Worm (Caenorhabditis elegans) whole organism, late embryonic: ENCODE measurements around the gene ZC487.2.

Experiments used
- C08G9.2 ChIP-seq: sonication (generic microtip); optimal IDR thresholded peaks from 2 replicates; lab custom pipeline; 2016; ENCODE audit warnings: mild to moderate bottlenecking, missing genetic modification characterization, moderate library complexity, missing compliant biosample characterization
- C38D4.7 ChIP-seq: fragments of 200-800 bp; sonication (Bioruptor generic); optimal IDR thresholded peaks from 2 replicates; lab custom pipeline; 2018; ENCODE audit warnings: mild to moderate bottlenecking, missing genetic modification characterization, moderate library complexity, missing compliant biosample characterization
- K02D7.2 ChIP-seq: sonication (generic microtip); optimal IDR thresholded peaks from 2 replicates; lab custom pipeline; 2017; ENCODE audit warnings: mild to moderate bottlenecking, missing genetic modification characterization, missing compliant biosample characterization
- K09A11.1 ChIP-seq: sonication (generic microtip); optimal IDR thresholded peaks from 2 replicates; lab custom pipeline; 2017; ENCODE audit warnings: antibody characterized with exemption, mild to moderate bottlenecking, missing genetic modification characterization, missing compliant biosample characterization; ENCODE audit not compliant: insufficient read depth
- T23F11.4 ChIP-seq: fragments of 200-800 bp; sonication (Bioruptor generic); optimal IDR thresholded peaks from 2 replicates; lab custom pipeline; 2018; ENCODE audit warnings: mild to moderate bottlenecking, missing genetic modification characterization, missing compliant biosample characterization
- Y22D7AL.16 ChIP-seq: sonication (generic microtip); optimal IDR thresholded peaks from 2 replicates; lab custom pipeline; 2016; ENCODE audit warnings: missing genetic modification characterization, missing compliant biosample characterization
- ahr-1 ChIP-seq: sonication (generic microtip); optimal IDR thresholded peaks from 2 replicates; lab custom pipeline; 2016; ENCODE audit warnings: missing genetic modification characterization, missing compliant biosample characterization
- ama-1 ChIP-seq: fragments of 150-350 bp; optimal IDR thresholded peaks from 2 replicates; lab custom pipeline; 2014
- ceh-14 ChIP-seq: sonication (generic microtip); optimal IDR thresholded peaks from 2 replicates; lab custom pipeline; 2016; ENCODE audit warnings: missing genotype, missing genetic modification characterization, missing compliant biosample characterization
- ceh-18 ChIP-seq: sonication (generic microtip); optimal IDR thresholded peaks from 2 replicates; lab custom pipeline; 2016; ENCODE audit warnings: missing genetic modification characterization, missing compliant biosample characterization
- ceh-22 ChIP-seq: sonication (generic microtip); optimal IDR thresholded peaks from 2 replicates; lab custom pipeline; 2017; ENCODE audit warnings: missing biosample characterization, missing genetic modification characterization
- ceh-24 ChIP-seq: sonication (generic microtip); optimal IDR thresholded peaks from 2 replicates; lab custom pipeline; 2016; ENCODE audit warnings: mild to moderate bottlenecking, missing genetic modification characterization, missing compliant biosample characterization
- ceh-30 ChIP-seq: fragments of 150-350 bp; optimal IDR thresholded peaks from 2 replicates; lab custom pipeline; 2014; ENCODE audit warnings: missing biosample characterization, missing genetic modification characterization
- ceh-31 ChIP-seq: sonication (generic microtip); optimal IDR thresholded peaks from 2 replicates; lab custom pipeline; 2016; ENCODE audit warnings: missing genetic modification characterization, missing compliant biosample characterization
- ceh-45 ChIP-seq: fragments of 200-800 bp; sonication (Bioruptor generic); IDR thresholded peaks from 2 replicates; pipeline ENCODE4 v1.3.6; 2022; ENCODE audit warnings: missing genetic modification reagents, missing genetic modification characterization, missing compliant biosample characterization
- ceh-9 ChIP-seq: sonication (generic microtip); optimal IDR thresholded peaks from 2 replicates; lab custom pipeline; 2016; ENCODE audit warnings: mild to moderate bottlenecking, missing genetic modification characterization, inconsistent platforms, missing compliant biosample characterization
- dmd-4 ChIP-seq: sonication (generic microtip); optimal IDR thresholded peaks from 2 replicates; lab custom pipeline; 2016; ENCODE audit warnings: borderline replicate concordance, missing genetic modification characterization, missing compliant biosample characterization
- dve-1 ChIP-seq: sonication (generic microtip); optimal IDR thresholded peaks from 2 replicates; lab custom pipeline; 2017; ENCODE audit warnings: antibody characterized with exemption, mild to moderate bottlenecking, missing genetic modification characterization, missing compliant biosample characterization
- ets-4 ChIP-seq: sonication (generic microtip); optimal IDR thresholded peaks from 2 replicates; lab custom pipeline; 2016; ENCODE audit warnings: missing genetic modification characterization, missing compliant biosample characterization
- eyg-1 ChIP-seq: sonication (generic microtip); optimal IDR thresholded peaks from 2 replicates; lab custom pipeline; 2016; ENCODE audit warnings: missing genotype, missing genetic modification characterization, missing compliant biosample characterization
- fax-1 ChIP-seq: sonication (generic microtip); optimal IDR thresholded peaks from 2 replicates; lab custom pipeline; 2016; ENCODE audit warnings: missing genotype, missing genetic modification characterization, missing compliant biosample characterization
- fkh-10 ChIP-seq: fragments of 150-350 bp; optimal IDR thresholded peaks from 2 replicates; lab custom pipeline; 2014; ENCODE audit warnings: missing biosample characterization, missing genetic modification reagents, missing genetic modification characterization
- gmeb-2 ChIP-seq: sonication (generic microtip); optimal IDR thresholded peaks from 2 replicates; lab custom pipeline; 2016; ENCODE audit warnings: missing genetic modification characterization, inconsistent platforms, missing compliant biosample characterization
- hlh-13 ChIP-seq: fragments of 200-800 bp; sonication (Bioruptor generic); optimal IDR thresholded peaks from 2 replicates; lab custom pipeline; 2018; ENCODE audit warnings: mild to moderate bottlenecking, missing genetic modification characterization, missing compliant biosample characterization
- hlh-15 ChIP-seq: sonication (generic microtip); optimal IDR thresholded peaks from 2 replicates; lab custom pipeline; 2016; ENCODE audit warnings: missing genetic modification characterization, missing compliant biosample characterization
- hlh-30 ChIP-seq: sonication (generic microtip); optimal IDR thresholded peaks from 2 replicates; lab custom pipeline; 2017; ENCODE audit warnings: antibody characterized with exemption, missing genetic modification characterization, missing compliant biosample characterization; ENCODE audit not compliant: insufficient read depth
- hlh-8 ChIP-seq: sonication (generic microtip); optimal IDR thresholded peaks from 2 replicates; lab custom pipeline; 2016; ENCODE audit warnings: missing genotype, missing genetic modification characterization, missing compliant biosample characterization
- madf-2 ChIP-seq: sonication (generic microtip); optimal IDR thresholded peaks from 2 replicates; lab custom pipeline; 2017; ENCODE audit warnings: missing genetic modification characterization, missing compliant biosample characterization
- mec-3 ChIP-seq: sonication (generic microtip); optimal IDR thresholded peaks from 2 replicates; lab custom pipeline; 2016; ENCODE audit warnings: borderline replicate concordance, missing genetic modification characterization, missing compliant biosample characterization
- nfya-1 ChIP-seq: sonication (generic microtip); optimal IDR thresholded peaks from 2 replicates; lab custom pipeline; 2017; ENCODE audit warnings: missing genetic modification characterization, mild to moderate bottlenecking, missing compliant biosample characterization, antibody characterized with exemption, moderate library complexity
- nhr-11 ChIP-seq: fragments of 150-350 bp; optimal IDR thresholded peaks from 2 replicates; lab custom pipeline; 2014; ENCODE audit warnings: missing biosample characterization, missing genetic modification characterization
- nhr-232 ChIP-seq: sonication (generic microtip); optimal IDR thresholded peaks from 2 replicates; lab custom pipeline; 2016; ENCODE audit warnings: missing genetic modification characterization, missing compliant biosample characterization
- pax-1 ChIP-seq: fragments of 150-350 bp; optimal IDR thresholded peaks from 2 replicates; lab custom pipeline; 2014; ENCODE audit warnings: missing biosample characterization, missing genetic modification characterization
- pha-2 ChIP-seq: sonication (generic microtip); optimal IDR thresholded peaks from 2 replicates; lab custom pipeline; 2017; ENCODE audit warnings: mild to moderate bottlenecking, missing genetic modification characterization, missing compliant biosample characterization
- pha-4 ChIP-seq: fragments of 150-350 bp; optimal IDR thresholded peaks from 2 replicates; lab custom pipeline; 2018; ENCODE audit warnings: missing biosample characterization, missing genetic modification reagents, missing genetic modification characterization
- pqm-1 ChIP-seq: sonication (generic microtip); optimal IDR thresholded peaks from 2 replicates; lab custom pipeline; 2016; ENCODE audit warnings: missing genetic modification characterization, missing compliant biosample characterization
- pros-1 ChIP-seq: fragments of 150-350 bp; optimal IDR thresholded peaks from 2 replicates; lab custom pipeline; 2014; ENCODE audit warnings: missing biosample characterization, missing genetic modification reagents, missing genetic modification characterization
- rnt-1 ChIP-seq: sonication (generic microtip); optimal IDR thresholded peaks from 2 replicates; lab custom pipeline; 2016; ENCODE audit warnings: missing genetic modification characterization, missing compliant biosample characterization
- sdc-2 ChIP-seq: sonication (generic microtip); optimal IDR thresholded peaks from 2 replicates; lab custom pipeline; 2016; ENCODE audit warnings: missing genotype, missing genetic modification characterization, missing compliant biosample characterization
- sox-2 ChIP-seq: fragments of 200-800 bp; sonication (Bioruptor generic); IDR thresholded peaks from 2 replicates; pipeline ENCODE4 v1.3.6; 2022; ENCODE audit warnings: missing genetic modification reagents, missing genetic modification characterization, missing compliant biosample characterization
- sox-4 ChIP-seq: sonication (generic microtip); optimal IDR thresholded peaks from 2 replicates; lab custom pipeline; 2017; ENCODE audit warnings: mild to moderate bottlenecking, missing genetic modification characterization, inconsistent platforms, missing compliant biosample characterization
- tbx-7 ChIP-seq: sonication (generic microtip); optimal IDR thresholded peaks from 2 replicates; lab custom pipeline; 2016; ENCODE audit warnings: missing genotype, missing genetic modification characterization, missing compliant biosample characterization
- ttx-3 ChIP-seq: sonication (generic microtip); optimal IDR thresholded peaks from 2 replicates; lab custom pipeline; 2016; ENCODE audit warnings: missing genetic modification reagents, missing genetic modification characterization, missing compliant biosample characterization
- unc-3 ChIP-seq, 2 experiments: fragments of 200-800 bp in 1 of 2; sonication (Bioruptor generic) in 1 of 2; sonication (generic microtip) in 1 of 2; conservative IDR thresholded peaks in 1 of 2; optimal IDR thresholded peaks in 1 of 2; 2 replicates each; pipeline versions ENCODE4 v1.3.6 to Lab custom; 2016 to 2022; ENCODE audit warnings: missing compliant biosample characterization in 2 of 2, missing genetic modification characterization in 2 of 2, missing genetic modification reagents in 1 of 2
- unc-86 ChIP-seq: sonication (generic microtip); optimal IDR thresholded peaks from 2 replicates; lab custom pipeline; 2016; ENCODE audit warnings: missing genetic modification characterization, missing compliant biosample characterization

ZC487.2 gene

ce11 chrV:6736877-6737276 lies 14.6 kb upstream of the ZC487.2 start:
- TF ChIP-seq ceh-9 (tag; lab: Kevin White, UChicago) (no peak), C08G9.2 (no peak), nhr-11 (no peak), hlh-8 (tag; lab: Kevin White, UChicago) (no peak), pax-1 (tag; lab: Kevin White, UChicago) (no peak), ceh-14 (no peak), ceh-24 (tag; lab: Kevin White, UChicago) (no peak), tbx-7 (tag; lab: Kevin White, UChicago) (no peak), ttx-3 (tag; lab: Kevin White, UChicago) (no peak), ceh-31 (tag; lab: Kevin White, UChicago) (no peak)

- no peak for TF ChIP-seq pha-2 (tag; lab: Kevin White, UChicago)
- TF ChIP-seq rnt-1 (tag; lab: Kevin White, UChicago) = no peak
- TF ChIP-seq T23F11.4 (GFP tag; lab: Kevin White, UChicago) = no peak
- TF ChIP-seq dve-1 (tag; lab: Kevin White, UChicago) = no peak
- no peak for TF ChIP-seq ama-1 (lab: Kevin White, UChicago)
- no peak for TF ChIP-seq ceh-30
- TF ChIP-seq fkh-10 (GFP tag; lab: Kevin White, UChicago) = no peak
- TF ChIP-seq sdc-2 (tag; lab: Kevin White, UChicago) = no peak
- no peak for TF ChIP-seq ceh-14
- no peak for TF ChIP-seq ets-4 (tag; lab: Kevin White, UChicago)
These were observed 13.8 kb upstream of the ZC487.2 start for ce11 chrV:6736108-6736507.

DNA sequence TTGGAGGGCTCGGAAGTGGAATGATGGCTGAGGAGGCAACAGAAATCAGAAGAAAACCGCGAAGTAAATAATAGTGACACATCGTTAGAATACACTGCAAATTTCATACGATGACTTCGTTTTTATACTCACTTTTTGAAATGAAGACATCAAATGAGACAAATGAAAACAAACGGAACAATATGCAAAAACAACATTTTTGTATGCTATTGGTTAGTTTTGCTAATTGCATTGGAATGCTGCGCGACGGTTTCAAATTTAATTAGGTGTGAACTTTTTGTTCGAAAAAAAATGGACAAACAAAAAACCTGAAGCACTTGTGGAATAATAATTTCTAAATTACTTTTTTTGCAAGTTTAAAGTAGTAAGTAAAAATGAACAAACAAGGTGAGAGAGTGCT lies 10.7 kb upstream of the ZC487.2 start, which contains the start of gene grl-8:
Gene grl-8, minus strand, starts transcription at position 101 of the 400 bp plus-strand sequence.
- TF ChIP-seq unc-3 (GFP tag; conservative IDR thresholded peaks at IDR 0.05; lab: Robert Waterston, UW) = no peak
- no peak for TF ChIP-seq unc-3 (tag; optimal IDR thresholded peaks at IDR 0.05; lab: Kevin White, UChicago)
- TF ChIP-seq ceh-45 (GFP tag; lab: Robert Waterston, UW) = no peak
- no peak for TF ChIP-seq dmd-4
- TF ChIP-seq, all 69 proteins: peak for 0

DNA sequence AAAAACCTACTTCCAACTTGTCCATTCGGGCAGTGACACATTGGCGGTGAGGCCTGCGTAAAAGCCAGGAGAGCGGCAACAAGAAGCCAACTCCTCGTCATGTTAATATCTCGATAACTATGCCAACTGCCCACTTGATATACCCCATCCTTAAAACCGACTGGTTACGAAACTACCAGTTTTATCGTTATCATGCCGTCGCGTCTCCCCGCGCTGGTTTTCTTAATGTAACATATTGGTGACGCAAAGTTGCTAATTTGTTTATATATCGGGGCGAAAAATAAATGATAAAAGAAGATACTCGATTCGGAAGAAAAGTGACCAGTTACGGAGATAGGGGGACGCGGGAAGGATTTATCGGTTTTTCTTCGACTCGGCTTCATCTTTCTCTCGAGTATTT lies 9.3 kb upstream of the ZC487.2 start, which contains the start of gene grl-9:
Gene grl-9, minus strand, starts transcription at position 101 of the 400 bp plus-strand sequence.
- TF ChIP-seq pros-1 (tag; lab: Kevin White, UChicago) (no peak), Y22D7AL.16 (tag; lab: Kevin White, UChicago) (no peak), T23F11.4 (GFP tag; lab: Kevin White, UChicago) (no peak), unc-86 (tag; lab: Kevin White, UChicago) (no peak), pha-4 (tag; lab: Kevin White, UChicago) (no peak), pqm-1 (no peak), C08G9.2 (no peak), ceh-45 (GFP tag; lab: Robert Waterston, UW) (no peak), pha-2 (tag; lab: Kevin White, UChicago) (no peak), eyg-1 (tag; lab: Kevin White, UChicago) (no peak), K02D7.2 (tag; lab: Kevin White, UChicago) (no peak), pax-1 (tag; lab: Kevin White, UChicago) (no peak), C38D4.7 (GFP tag; lab: Kevin White, UChicago) (no peak), sox-4 (tag; lab: Kevin White, UChicago) (no peak), ama-1 (lab: Kevin White, UChicago) (no peak), hlh-15 (no peak), madf-2 (no peak), ahr-1 (no peak)

ce11 chrV:6727222-6727621 lies 4.9 kb upstream of the ZC487.2 start, which contains the start of gene ZC487.1:
TSS of gene ZC487.1 (plus strand) at chrV:6727522.
- no peak for TF ChIP-seq nfya-1
- no peak for TF ChIP-seq hlh-30 (tag; lab: Kevin White, UChicago)
- no peak for TF ChIP-seq sdc-2 (tag; lab: Kevin White, UChicago)
- TF ChIP-seq gmeb-2 (tag; lab: Kevin White, UChicago) = no peak
- TF ChIP-seq mec-3 (tag; lab: Kevin White, UChicago) = no peak
- no peak for TF ChIP-seq K09A11.1 (tag; lab: Kevin White, UChicago)
- no peak for TF ChIP-seq ceh-22 (tag; lab: Kevin White, UChicago)
- no peak for TF ChIP-seq dve-1 (tag; lab: Kevin White, UChicago)
- no peak for TF ChIP-seq hlh-13 (GFP tag; lab: Kevin White, UChicago)
- no peak for TF ChIP-seq C08G9.2
- no peak for TF ChIP-seq unc-86 (tag; lab: Kevin White, UChicago)
- no peak for TF ChIP-seq ceh-9 (tag; lab: Kevin White, UChicago)
- no peak for TF ChIP-seq ceh-18
- TF ChIP-seq fax-1 = no peak
- TF ChIP-seq nhr-232 (tag; lab: Kevin White, UChicago) = no peak
- no peak for TF ChIP-seq eyg-1 (tag; lab: Kevin White, UChicago)
- no peak for TF ChIP-seq pha-2 (tag; lab: Kevin White, UChicago)
- no peak for TF ChIP-seq sox-2
- TF ChIP-seq T23F11.4 (GFP tag; lab: Kevin White, UChicago) = no peak
